Worm (Caenorhabditis elegans) whole organism, mixed stage, embryonic: ENCODE results near the gene C11E4.7.

Experiments used
- blmp-1 ChIP-seq: fragments of 150-350 bp; optimal IDR thresholded peaks from 2 replicates; lab custom pipeline; 2014; ENCODE audit warnings: missing biosample characterization, missing genetic modification characterization
- nhr-28 ChIP-seq: fragments of 150-350 bp; optimal IDR thresholded peaks from 2 replicates; lab custom pipeline; 2014; ENCODE audit warnings: missing biosample characterization, missing genetic modification characterization

DNA sequence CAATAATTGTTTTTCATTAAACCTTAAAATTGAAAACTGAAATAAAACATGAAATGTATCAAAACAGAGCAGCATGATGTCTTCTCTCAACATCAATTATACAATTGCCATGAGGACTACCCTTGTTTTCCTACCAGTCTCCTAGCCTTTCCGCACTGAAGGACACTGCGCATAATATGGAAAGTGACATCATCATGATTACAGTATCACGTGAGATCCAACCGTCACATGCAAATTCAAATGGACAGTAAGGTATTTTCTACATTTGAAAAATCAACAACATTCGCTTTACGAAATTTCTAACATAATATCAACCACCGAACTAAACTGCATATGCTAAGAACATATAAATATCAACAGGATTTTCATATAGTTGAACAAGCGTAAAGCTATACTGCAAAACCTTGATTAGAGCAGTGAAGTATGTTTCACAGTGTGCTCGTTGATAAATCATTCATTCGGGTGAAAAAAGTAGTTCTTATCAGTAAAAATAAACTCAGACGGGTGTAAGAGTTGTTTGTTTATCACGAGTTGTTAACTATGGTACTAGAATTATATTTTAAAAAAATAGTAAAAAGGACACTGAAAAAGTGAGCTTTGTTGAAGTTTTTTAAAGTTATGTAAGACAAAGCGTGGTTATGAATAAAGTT lies 21.9 kb downstream of the C11E4.7 start:
- TF ChIP-seq blmp-1 (no peak), nhr-28 (tag; lab: Kevin White, UChicago) (no peak)
